Worm (Caenorhabditis elegans) whole organism, early embryonic: ENCODE results near the gene srab-6.

ENCODE experiments used
- B0310.2 ChIP-seq: sonication (generic microtip); optimal IDR thresholded peaks from 2 replicates; lab custom pipeline; 2016; ENCODE audit warnings: mild to moderate bottlenecking, missing genetic modification characterization, missing compliant biosample characterization
- F13C5.2 ChIP-seq: sonication (generic microtip); optimal IDR thresholded peaks from 2 replicates; lab custom pipeline; 2017; ENCODE audit warnings: mild to moderate bottlenecking, missing genetic modification characterization, inconsistent platforms, missing compliant biosample characterization
- aly-1 ChIP-seq: sonication (generic microtip); optimal IDR thresholded peaks from 2 replicates; lab custom pipeline; 2016; ENCODE audit warnings: missing genetic modification characterization, missing compliant biosample characterization
- ama-1 ChIP-seq: fragments of 150-350 bp; optimal IDR thresholded peaks from 2 replicates; lab custom pipeline; 2014
- ceh-13 ChIP-seq: fragments of 200-800 bp; sonication (Bioruptor generic); optimal IDR thresholded peaks from 2 replicates; lab custom pipeline; 2018; ENCODE audit warnings: mild to moderate bottlenecking, missing genetic modification characterization, missing compliant biosample characterization
- ceh-36 ChIP-seq: sonication (generic microtip); optimal IDR thresholded peaks from 2 replicates; lab custom pipeline; 2016; ENCODE audit warnings: missing genetic modification characterization, inconsistent platforms, missing compliant biosample characterization
- ets-7 ChIP-seq: sonication (generic microtip); optimal IDR thresholded peaks from 2 replicates; lab custom pipeline; 2016; ENCODE audit warnings: missing genotype, missing genetic modification characterization, missing compliant biosample characterization
- flt-1 ChIP-seq: fragments of 200-800 bp; sonication (Bioruptor generic); IDR thresholded peaks from 2 replicates; pipeline ENCODE4 v1.3.6; 2022; ENCODE audit warnings: missing genetic modification characterization, missing compliant biosample characterization
- hmbx-1 ChIP-seq: sonication (generic microtip); optimal IDR thresholded peaks from 2 replicates; lab custom pipeline; 2016; ENCODE audit warnings: mild to moderate bottlenecking, missing genetic modification characterization, missing compliant biosample characterization
- hmg-4 ChIP-seq: fragments of 200-800 bp; sonication (Bioruptor generic); optimal IDR thresholded peaks from 2 replicates; lab custom pipeline; 2018; ENCODE audit warnings: mild to moderate bottlenecking, missing genetic modification characterization, missing compliant biosample characterization
- hnd-1 ChIP-seq: sonication (generic microtip); optimal IDR thresholded peaks from 2 replicates; lab custom pipeline; 2016; ENCODE audit warnings: missing genetic modification characterization, missing compliant biosample characterization
- pes-1 ChIP-seq: fragments of 200-800 bp; sonication (Bioruptor generic); IDR thresholded peaks from 2 replicates; pipeline ENCODE4 v1.3.6; 2022; ENCODE audit warnings: missing genetic modification reagents, missing genetic modification characterization, missing compliant biosample characterization
- scrt-1 ChIP-seq: fragments of 200-800 bp; sonication (Bioruptor generic); IDR thresholded peaks from 2 replicates; pipeline ENCODE4 v1.3.6; 2022; ENCODE audit warnings: missing genetic modification characterization, missing compliant biosample characterization
- sea-1 ChIP-seq: fragments of 200-800 bp; sonication (Bioruptor generic); conservative IDR thresholded peaks from 2 replicates; pipeline ENCODE4 v1.3.6; 2022; ENCODE audit warnings: missing genetic modification characterization, missing compliant biosample characterization
- tbx-11 ChIP-seq: fragments of 200-800 bp; sonication (Bioruptor generic); IDR thresholded peaks from 2 replicates; pipeline ENCODE4 v1.3.6; 2022; ENCODE audit warnings: missing genetic modification characterization, missing compliant biosample characterization
- tbx-37 ChIP-seq: fragments of 200-800 bp; sonication (Bioruptor generic); conservative IDR thresholded peaks from 2 replicates; pipeline ENCODE4 v1.3.6; 2022; ENCODE audit warnings: missing genetic modification reagents, missing genetic modification characterization, missing compliant biosample characterization
- tra-4 ChIP-seq: sonication (generic microtip); optimal IDR thresholded peaks from 2 replicates; lab custom pipeline; 2017; ENCODE audit warnings: missing genetic modification characterization, missing compliant biosample characterization

The srab-6 gene

DNA sequence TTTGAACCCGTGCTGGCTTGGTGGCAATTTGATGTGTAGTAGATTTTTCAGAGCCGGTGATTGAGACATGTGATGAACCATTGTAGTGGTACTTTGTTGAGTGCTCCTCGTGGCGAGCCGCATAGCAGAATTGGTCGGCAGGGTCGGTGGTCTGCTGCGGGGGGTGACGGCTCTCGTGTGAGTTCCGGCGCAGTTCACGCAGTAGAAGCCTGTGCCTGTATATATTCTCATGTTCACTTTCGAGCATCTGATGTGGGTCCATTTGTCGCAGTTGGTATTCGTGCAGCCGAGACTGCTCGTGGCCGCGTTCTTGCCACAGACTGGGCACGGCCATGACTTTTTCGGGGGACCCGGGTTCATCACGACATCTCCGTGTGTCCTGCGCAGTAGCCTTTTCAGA, 10.5 kb upstream of the srab-6 start:
- TF ChIP-seq tra-4 (tag; lab: Kevin White, UChicago) (no peak), flt-1 (GFP tag; lab: Robert Waterston, UW) (no peak)

- TF ChIP-seq sea-1 (GFP tag; lab: Robert Waterston, UW): no peak
- TF ChIP-seq B0310.2 (tag; lab: Kevin White, UChicago): no peak
- TF ChIP-seq flt-1 (GFP tag; lab: Robert Waterston, UW): no peak
- no peak for TF ChIP-seq ets-7 (tag; lab: Kevin White, UChicago)
- TF ChIP-seq scrt-1 (GFP tag; lab: Robert Waterston, UW): no peak
- no peak for TF ChIP-seq ceh-13 (GFP tag; lab: Kevin White, UChicago)
- no peak for TF ChIP-seq aly-1 (tag; lab: Kevin White, UChicago)
- TF ChIP-seq ceh-36: no peak
- TF ChIP-seq tbx-37 (GFP tag; lab: Robert Waterston, UW): no peak
- no peak for TF ChIP-seq tbx-11 (GFP tag; lab: Robert Waterston, UW)
- no peak for TF ChIP-seq hnd-1 (tag; lab: Kevin White, UChicago)
- no peak for TF ChIP-seq tra-4 (tag; lab: Kevin White, UChicago)
- TF ChIP-seq F13C5.2 (tag; lab: Kevin White, UChicago): no peak
- no peak for TF ChIP-seq ama-1
- no peak for TF ChIP-seq hmg-4 (GFP tag; lab: Kevin White, UChicago)
- TF ChIP-seq hmbx-1 (tag; lab: Kevin White, UChicago): no peak
- TF ChIP-seq pes-1 (GFP tag; lab: Robert Waterston, UW): no peak
Observed at ce11 chrV:3159252-3159651, 7.5 kb upstream of the srab-6 start, which contains the start of gene C36C5.12. Gene C36C5.12, minus strand, starts transcription at chrV:3159352.

DNA sequence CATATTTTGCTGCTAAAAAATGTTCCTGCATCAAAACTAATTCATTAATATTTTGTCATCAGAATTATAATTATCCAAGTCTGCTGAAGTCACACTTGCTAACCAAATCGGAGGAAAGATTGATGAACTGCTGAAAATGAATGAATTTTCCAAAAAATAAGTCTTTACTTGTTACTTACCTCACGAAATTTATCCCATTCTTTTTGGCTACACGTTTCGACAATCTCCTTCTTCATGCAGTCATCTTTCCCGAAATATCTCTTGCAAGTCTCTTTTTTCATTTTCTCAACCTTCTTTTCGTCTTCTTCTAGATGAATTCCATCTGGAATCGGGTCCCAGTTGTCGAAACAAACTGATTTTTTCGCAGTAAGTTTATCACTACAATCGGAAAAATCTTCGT, 6.6 kb upstream of the srab-6 start:
- TF ChIP-seq tbx-37 (GFP tag; lab: Robert Waterston, UW): no peak
- no peak for TF ChIP-seq aly-1 (tag; lab: Kevin White, UChicago)
- TF ChIP-seq B0310.2 (tag; lab: Kevin White, UChicago): no peak
- TF ChIP-seq tra-4 (tag; lab: Kevin White, UChicago): no peak
- no peak for TF ChIP-seq hnd-1 (tag; lab: Kevin White, UChicago)
- no peak for TF ChIP-seq pes-1 (GFP tag; lab: Robert Waterston, UW)
- TF ChIP-seq scrt-1 (GFP tag; lab: Robert Waterston, UW): no peak
- TF ChIP-seq tbx-11 (GFP tag; lab: Robert Waterston, UW): no peak
- no peak for TF ChIP-seq ceh-36
- TF ChIP-seq ama-1: no peak
- TF ChIP-seq sea-1 (GFP tag; lab: Robert Waterston, UW): no peak
- no peak for TF ChIP-seq flt-1 (GFP tag; lab: Robert Waterston, UW)
- TF ChIP-seq F13C5.2 (tag; lab: Kevin White, UChicago): no peak
- no peak for TF ChIP-seq ets-7 (tag; lab: Kevin White, UChicago)
- no peak for TF ChIP-seq ceh-13 (GFP tag; lab: Kevin White, UChicago)

- TF ChIP-seq tbx-37 (GFP tag; lab: Robert Waterston, UW) (no peak), sea-1 (GFP tag; lab: Robert Waterston, UW) (no peak), hmbx-1 (tag; lab: Kevin White, UChicago) (no peak), flt-1 (GFP tag; lab: Robert Waterston, UW) (no peak), pes-1 (GFP tag; lab: Robert Waterston, UW) (no peak), ceh-13 (GFP tag; lab: Kevin White, UChicago) (no peak), ceh-36 (no peak)
Observed at ce11 chrV:3156786-3157185, 5.0 kb upstream of the srab-6 start, which contains the start of gene exh-1. Gene exh-1, plus strand, starts transcription at chrV:3157086.

ce11 chrV:3155072-3155471, 3.3 kb upstream of the srab-6 start, which contains the start of gene srab-7:
Gene srab-7, minus strand, starts transcription at chrV:3155172.
- TF ChIP-seq ets-7 (tag; lab: Kevin White, UChicago): no peak
- TF ChIP-seq tbx-37 (GFP tag; lab: Robert Waterston, UW): no peak
- no peak for TF ChIP-seq B0310.2 (tag; lab: Kevin White, UChicago)
- TF ChIP-seq ceh-36: no peak
- no peak for TF ChIP-seq hmg-4 (GFP tag; lab: Kevin White, UChicago)
- no peak for TF ChIP-seq hnd-1 (tag; lab: Kevin White, UChicago)
- TF ChIP-seq ama-1: no peak
- no peak for TF ChIP-seq sea-1 (GFP tag; lab: Robert Waterston, UW)
- no peak for TF ChIP-seq pes-1 (GFP tag; lab: Robert Waterston, UW)
- TF ChIP-seq tra-4 (tag; lab: Kevin White, UChicago): no peak
- TF ChIP-seq hmbx-1 (tag; lab: Kevin White, UChicago): no peak
- no peak for TF ChIP-seq F13C5.2 (tag; lab: Kevin White, UChicago)
- no peak for TF ChIP-seq ceh-13 (GFP tag; lab: Kevin White, UChicago)
- no peak for TF ChIP-seq tbx-11 (GFP tag; lab: Robert Waterston, UW)
- TF ChIP-seq scrt-1 (GFP tag; lab: Robert Waterston, UW): no peak
- no peak for TF ChIP-seq aly-1 (tag; lab: Kevin White, UChicago)
- no peak for TF ChIP-seq flt-1 (GFP tag; lab: Robert Waterston, UW)

DNA sequence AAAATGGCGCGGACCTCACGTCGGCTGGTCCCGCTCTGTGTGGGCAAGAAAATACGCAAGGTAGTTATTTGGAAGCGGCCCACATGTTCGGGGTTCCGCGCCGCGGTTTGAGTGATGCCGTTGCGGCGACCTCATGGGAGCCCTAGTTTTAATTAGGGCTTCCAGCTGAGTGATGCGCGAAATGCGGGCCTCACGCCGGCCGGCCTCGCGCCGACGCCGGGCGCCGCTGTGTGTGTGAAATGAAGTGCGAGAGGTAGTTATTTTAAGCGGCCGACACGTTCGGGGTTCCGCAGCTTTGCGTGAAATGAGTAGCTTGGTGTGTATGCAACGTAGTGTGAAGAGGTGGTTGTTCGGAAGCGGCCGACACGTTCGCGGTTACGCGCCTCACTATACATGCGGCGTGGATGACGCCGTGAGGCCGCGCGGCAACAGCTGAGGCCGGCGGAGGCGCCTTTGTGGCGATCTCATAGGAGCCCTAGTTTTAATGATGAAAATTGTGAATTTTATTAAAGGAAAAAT, 1.8 kb downstream of the srab-6 start:
- TF ChIP-seq ceh-13 (GFP tag; lab: Kevin White, UChicago) (no peak), F13C5.2 (tag; lab: Kevin White, UChicago) (no peak), tbx-37 (GFP tag; lab: Robert Waterston, UW) (no peak), B0310.2 (tag; lab: Kevin White, UChicago) (no peak), hmg-4 (GFP tag; lab: Kevin White, UChicago) (no peak), tbx-11 (GFP tag; lab: Robert Waterston, UW) (no peak), ama-1 (no peak), hnd-1 (tag; lab: Kevin White, UChicago) (no peak), sea-1 (GFP tag; lab: Robert Waterston, UW) (no peak)

- TF ChIP-seq B0310.2 (tag; lab: Kevin White, UChicago) (no peak), hmg-4 (GFP tag; lab: Kevin White, UChicago) (no peak), tra-4 (tag; lab: Kevin White, UChicago) (no peak), F13C5.2 (tag; lab: Kevin White, UChicago) (no peak), ceh-36 (no peak), flt-1 (GFP tag; lab: Robert Waterston, UW) (no peak), sea-1 (GFP tag; lab: Robert Waterston, UW) (no peak), hmbx-1 (tag; lab: Kevin White, UChicago) (no peak), hnd-1 (tag; lab: Kevin White, UChicago) (no peak)
Observed at ce11 chrV:3146932-3147331, 4.8 kb downstream of the srab-6 start, which contains the start of gene srab-11. Gene srab-11, minus strand, starts transcription at chrV:3147032.
